Worm (Caenorhabditis elegans): ENCODE data around the gene idpp-1.

- TF ChIP-seq hmbx-1 (tag; optimal IDR thresholded peaks at IDR 0.05) = no peak
- TF ChIP-seq flt-1 (GFP tag; IDR thresholded peaks at IDR 0.05) = no peak
- no peak for TF ChIP-seq ama-1 (optimal IDR thresholded peaks at IDR 0.05)
- no peak for TF ChIP-seq aly-1 (tag; optimal IDR thresholded peaks at IDR 0.05)
- TF ChIP-seq hmg-4 (GFP tag; optimal IDR thresholded peaks at IDR 0.05) = no peak
- TF ChIP-seq ceh-36 (tag; optimal IDR thresholded peaks at IDR 0.05) = no peak
- no peak for TF ChIP-seq scrt-1 (GFP tag; IDR thresholded peaks at IDR 0.05)
- TF ChIP-seq sea-1 (GFP tag; conservative IDR thresholded peaks at IDR 0.05) = no peak
- TF ChIP-seq tbx-11 (GFP tag; IDR thresholded peaks at IDR 0.05) = no peak
- TF ChIP-seq tra-4 (tag; optimal IDR thresholded peaks at IDR 0.05) = no peak
Measured at ce11 chrIII:762508-762907, 22.0 kb downstream of the idpp-1 start.
